Worm (Caenorhabditis elegans): ENCODE data around the gene R05H11.2.
A peak's percentile ranks its signal among the peaks of the same experiment; 100 is the strongest.

R05H11.2 gene

ce11 chrIII:6799664-6800063 is 1.6 kb downstream of the R05H11.2 start:
- no peak for TF ChIP-seq ZK546.5 (tag; optimal IDR thresholded peaks at IDR 0.05)
- TF ChIP-seq pha-4 (GFP tag; IDR thresholded peaks at IDR 0.05), result no peak
- TF ChIP-seq pha-4 (tag; optimal IDR thresholded peaks at IDR 0.05), result no peak
- TF ChIP-seq aha-1 (tag), result peak; percentile 52
- no peak for TF ChIP-seq ceh-20 (GFP tag; IDR thresholded peaks at IDR 0.05)
- TF ChIP-seq ZK337.2 (GFP tag; IDR thresholded peaks at IDR 0.05), result no peak
- TF ChIP-seq php-3 (GFP tag; IDR thresholded peaks at IDR 0.05), result no peak
- TF ChIP-seq snpc-1.2 (GFP tag; IDR thresholded peaks at IDR 0.05), result no peak
- no peak for TF ChIP-seq nhr-102 (tag; optimal IDR thresholded peaks at IDR 0.05)
- TF ChIP-seq cey-2 (tag; optimal IDR thresholded peaks at IDR 0.05; ENCODE audit: borderline replicate concordance, insufficient read depth), result no peak
- no peak for TF ChIP-seq unc-39 (tag; optimal IDR thresholded peaks at IDR 0.05)
- TF ChIP-seq nhr-28 (tag; optimal IDR thresholded peaks at IDR 0.05), result peak; percentile 12
- TF ChIP-seq mdl-1 (tag; optimal IDR thresholded peaks at IDR 0.05), result no peak
- TF ChIP-seq dpl-1 (GFP tag; optimal IDR thresholded peaks at IDR 0.05), result no peak

- TF ChIP-seq unc-62 (GFP tag; optimal IDR thresholded peaks at IDR 0.05 in 1 of 2), result peak in 1 of 2 experiments; percentile 51
- no peak for TF ChIP-seq unc-62 (tag; optimal IDR thresholded peaks at IDR 0.05)
- TF ChIP-seq aha-1 (tag), result no peak
- no peak for TF ChIP-seq unc-39 (tag; optimal IDR thresholded peaks at IDR 0.05)
Measured at ce11 chrIII:6802488-6802887, 4.4 kb downstream of the R05H11.2 start, which contains the start of gene lim-8. Gene lim-8, plus strand, starts transcription at chrIII:6802788.

- TF ChIP-seq sdz-12 (GFP tag; optimal IDR thresholded peaks at IDR 0.05), result no peak
- TF ChIP-seq Y5F2A.4 (GFP tag; optimal IDR thresholded peaks at IDR 0.05), result no peak
- peak; percentile 61 for TF ChIP-seq nhr-28 (tag; optimal IDR thresholded peaks at IDR 0.05)
- peak; percentile 36 for TF ChIP-seq aha-1 (tag)
- peak; percentile 19; the same call in 1 of the 2 replicates for TF ChIP-seq dmd-6 (GFP tag; IDR thresholded peaks at IDR 0.05)
- TF ChIP-seq dve-1 (tag; optimal IDR thresholded peaks at IDR 0.05; ENCODE audit: insufficient read depth), result peak; percentile 17
- TF ChIP-seq mep-1 (tag; optimal IDR thresholded peaks at IDR 0.05), result peak; percentile 1
- peak; percentile 3 for TF ChIP-seq nhr-6 (tag; optimal IDR thresholded peaks at IDR 0.05)
- TF ChIP-seq pqm-1 (tag; optimal IDR thresholded peaks at IDR 0.05), result peak; percentile 82
- TF ChIP-seq R02D3.7 (tag; optimal IDR thresholded peaks at IDR 0.05), result no peak
Measured at ce11 chrIII:6803107-6803506, 5.0 kb downstream of the R05H11.2 start.

- TF ChIP-seq lir-3 (tag; optimal IDR thresholded peaks at IDR 0.05), result peak; percentile 11
- TF ChIP-seq hif-1 (tag; optimal IDR thresholded peaks at IDR 0.05), result peak in 1 of 2 experiments; percentile 14
- TF ChIP-seq zfp-3 (GFP tag; conservative IDR thresholded peaks at IDR 0.05), result peak; percentile 18; the same call in 1 of the 2 replicates
- no peak for TF ChIP-seq mdl-1 (tag; optimal IDR thresholded peaks at IDR 0.05)
- peak; percentile 58; the same call in 1 of the 2 replicates for TF ChIP-seq madf-9 (GFP tag; conservative IDR thresholded peaks at IDR 0.05)
- no peak for TF ChIP-seq mdt-29 (GFP tag; IDR thresholded peaks at IDR 0.05)
- peak; percentile 49; the same call in 1 of the 2 replicates for TF ChIP-seq dmd-8 (GFP tag; IDR thresholded peaks at IDR 0.05)
- no peak for TF ChIP-seq F10B5.3 (tag; optimal IDR thresholded peaks at IDR 0.05)
- TF ChIP-seq vab-7 (GFP tag; IDR thresholded peaks at IDR 0.05), result peak; percentile 58; the same call in 1 of the 2 replicates
- peak; percentile 42; the same call in 1 of the 2 replicates for TF ChIP-seq nhr-41 (GFP tag; IDR thresholded peaks at IDR 0.05)
- TF ChIP-seq hlh-11 (tag; optimal IDR thresholded peaks at IDR 0.05), result peak; percentile 28
- TF ChIP-seq lin-1 (GFP tag; IDR thresholded peaks at IDR 0.05), result peak; percentile 48; the same call in 1 of the 2 replicates
- no peak for TF ChIP-seq egl-27 (tag; optimal IDR thresholded peaks at IDR 0.05)
- 0 out of 2 replicates have a peak, but pooled peaks have one; percentile 24 for TF ChIP-seq ctbp-1 (GFP tag; IDR thresholded peaks at IDR 0.05)
- no peak for TF ChIP-seq zag-1 (tag; optimal IDR thresholded peaks at IDR 0.05)
- no peak for TF ChIP-seq rbr-2 (tag; optimal IDR thresholded peaks at IDR 0.05)
- no peak for TF ChIP-seq hlh-30 (tag; optimal IDR thresholded peaks at IDR 0.05; ENCODE audit: insufficient read depth)
- peak; percentile 78 for TF ChIP-seq mes-2 (tag; optimal IDR thresholded peaks at IDR 0.05; ENCODE audit: poor library complexity, severe bottlenecking)
- TF ChIP-seq arid-1 (GFP tag; conservative IDR thresholded peaks at IDR 0.05), result peak; percentile 77
- TF ChIP-seq dmd-6 (GFP tag; IDR thresholded peaks at IDR 0.05), result peak; percentile 55
- TF ChIP-seq duxl-1 (tag; optimal IDR thresholded peaks at IDR 0.05; ENCODE audit: poor library complexity), result peak; percentile 38
- no peak for TF ChIP-seq attf-4 (tag; optimal IDR thresholded peaks at IDR 0.05)
- no peak for TF ChIP-seq Y105C5A.15 (GFP tag; IDR thresholded peaks at IDR 0.05)
- 0 out of 2 replicates have a peak, but pooled peaks have one; percentile 33 for TF ChIP-seq T26A8.4 (GFP tag; IDR thresholded peaks at IDR 0.05)
Measured at ce11 chrIII:6805397-6805796, 7.3 kb downstream of the R05H11.2 start.

Measured in whole organism, L4 larva.